Fruit fly (Drosophila melanogaster): ENCODE results near the gene CG31769.
A peak's percentile ranks its signal among the peaks of the same experiment; 100 is the strongest.

CG31769 gene

dm6 chr2L:14110639-14111038, at the start of gene CG31769:
Gene CG31769 (minus strand): TSS chr2L:14110739.
- TF ChIP-seq slou (GFP tag; optimal IDR thresholded peaks at IDR 0.05): no peak

dm6 chr2L:14157993-14158392, 47.5 kb upstream of the CG31769 start:
- TF ChIP-seq CG9215 (GFP tag; IDR thresholded peaks at IDR 0.05): 0 out of 2 replicates have a peak, but pooled peaks have one; percentile 15
- TF ChIP-seq gsb (GFP tag; IDR thresholded peaks at IDR 0.05): no peak
- TF ChIP-seq Hr39 (optimal IDR thresholded peaks at IDR 0.05): peak; percentile 51
- TF ChIP-seq CG10147 (GFP tag; optimal IDR thresholded peaks at IDR 0.05): no peak
- peak; percentile 8 for TF ChIP-seq Ets65A (GFP tag)

dm6 chr2L:14146368-14146767, 35.8 kb upstream of the CG31769 start:
- no peak for TF ChIP-seq CG10654 (GFP tag; optimal IDR thresholded peaks at IDR 0.05)
- TF ChIP-seq Atf3 (GFP tag; optimal IDR thresholded peaks at IDR 0.05): no peak
- TF ChIP-seq aop (GFP tag; IDR thresholded peaks at IDR 0.05): no peak
- no peak for TF ChIP-seq mirr (GFP tag; optimal IDR thresholded peaks at IDR 0.05)
- TF ChIP-seq CG4360 (GFP tag; IDR thresholded peaks at IDR 0.05): 0 out of 2 replicates have a peak, but pooled peaks have one; percentile 5
- TF ChIP-seq Gsc (GFP tag; IDR thresholded peaks at IDR 0.05): no peak
- TF ChIP-seq CG31388 (GFP tag; optimal IDR thresholded peaks at IDR 0.05): no peak
- TF ChIP-seq CG4282 (GFP tag; optimal IDR thresholded peaks at IDR 0.05): no peak
- no peak for TF ChIP-seq CG17912 (GFP tag; optimal IDR thresholded peaks at IDR 0.05)
- TF ChIP-seq sqz (GFP tag; optimal IDR thresholded peaks at IDR 0.05): peak; percentile 56
- TF ChIP-seq CG13894 (tag; optimal IDR thresholded peaks at IDR 0.05): peak; percentile 60
- TF ChIP-seq abd-A (tag; optimal IDR thresholded peaks at IDR 0.05): peak; percentile 83
- no peak for TF ChIP-seq cad (GFP tag; optimal IDR thresholded peaks at IDR 0.05)

- no peak for TF ChIP-seq CG10274 (GFP tag; optimal IDR thresholded peaks at IDR 0.05)
- no peak for TF ChIP-seq CG7271 (tag; optimal IDR thresholded peaks at IDR 0.05)
- TF ChIP-seq sqz (GFP tag; optimal IDR thresholded peaks at IDR 0.05): no peak
- TF ChIP-seq CG2129 (GFP tag; IDR thresholded peaks at IDR 0.05; ENCODE audit: partially characterized antibody): no peak
- TF ChIP-seq NFAT (GFP tag; IDR thresholded peaks at IDR 0.05): no peak
- no peak for TF ChIP-seq Hmx (GFP tag; optimal IDR thresholded peaks at IDR 0.05)
- no peak for TF ChIP-seq Xbp1 (GFP tag; optimal IDR thresholded peaks at IDR 0.05)
- no peak for TF ChIP-seq CG13123 (GFP tag; optimal IDR thresholded peaks at IDR 0.05)
- no peak for TF ChIP-seq CG9215 (GFP tag; IDR thresholded peaks at IDR 0.05)
- TF ChIP-seq kay (GFP tag; optimal IDR thresholded peaks at IDR 0.05): no peak
- TF ChIP-seq CG7745 (tag; optimal IDR thresholded peaks at IDR 0.05): no peak
- TF ChIP-seq CG12071 (GFP tag; optimal IDR thresholded peaks at IDR 0.05): no peak
- no peak for TF ChIP-seq CG31224 (GFP tag; IDR thresholded peaks at IDR 0.05)
Measured at dm6 chr2L:14142842-14143241, 32.3 kb upstream of the CG31769 start.

dm6 chr2L:14141238-14141637, 30.7 kb upstream of the CG31769 start:
- no peak for TF ChIP-seq CG7372 (GFP tag; IDR thresholded peaks at IDR 0.05)
- no peak for TF ChIP-seq Awh (GFP tag; IDR thresholded peaks at IDR 0.05)
- no peak for TF ChIP-seq pita (GFP tag; optimal IDR thresholded peaks at IDR 0.05)
- TF ChIP-seq Asciz (GFP tag; optimal IDR thresholded peaks at IDR 0.05): no peak
- no peak for TF ChIP-seq gsb (GFP tag; IDR thresholded peaks at IDR 0.05)
- TF ChIP-seq CG4424 (GFP tag; optimal IDR thresholded peaks at IDR 0.05): no peak
- TF ChIP-seq CG2875 (GFP tag; optimal IDR thresholded peaks at IDR 0.05): no peak
- TF ChIP-seq caup (GFP tag; optimal IDR thresholded peaks at IDR 0.05; ENCODE audit: severe bottlenecking): peak; percentile 27
- TF ChIP-seq seq (GFP tag; IDR thresholded peaks at IDR 0.05): no peak
- no peak for TF ChIP-seq fru (optimal IDR thresholded peaks at IDR 0.05)
- 0 out of 3 replicates have a peak, but pooled peaks have one; percentile 36 for TF ChIP-seq CG11695 (GFP tag; IDR thresholded peaks at IDR 0.05)
- no peak for TF ChIP-seq CG8281 (tag; optimal IDR thresholded peaks at IDR 0.05)
- TF ChIP-seq Antp (GFP tag; optimal IDR thresholded peaks at IDR 0.05): peak; percentile 34
- no peak for TF ChIP-seq repo (GFP tag; optimal IDR thresholded peaks at IDR 0.05)
- no peak for TF ChIP-seq CG10565 (GFP tag; optimal IDR thresholded peaks at IDR 0.05)
- no peak for TF ChIP-seq crp (GFP tag; optimal IDR thresholded peaks at IDR 0.05)
- TF ChIP-seq CG15479 (GFP tag; optimal IDR thresholded peaks at IDR 0.05): no peak
- no peak for TF ChIP-seq Nf-YB (GFP tag; optimal IDR thresholded peaks at IDR 0.05)

All from whole organism, embryonic.